Fruit fly (Drosophila melanogaster): ENCODE data around the gene LysP.

LysP gene

DNA sequence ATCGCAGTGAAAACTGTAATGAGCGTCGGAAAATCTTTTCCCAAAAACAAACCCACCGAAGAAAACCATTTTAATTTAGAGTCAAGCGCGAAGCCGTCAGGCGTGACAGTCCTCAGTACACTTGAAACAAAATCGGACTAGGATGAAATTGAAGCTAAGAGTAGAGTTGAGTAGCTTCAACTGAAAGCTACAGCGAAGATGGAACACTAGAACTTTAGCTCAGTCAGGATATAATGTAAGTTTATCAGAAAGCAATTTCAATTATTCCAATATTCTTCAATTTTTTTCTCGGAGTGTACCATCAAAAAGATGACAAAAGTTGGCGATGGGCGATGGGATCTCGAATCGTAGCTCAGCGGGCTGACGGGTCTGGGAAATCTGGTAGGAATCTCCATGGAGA lies 2.0 kb downstream of the LysP start (continued):
- 0 out of 2 replicates have a peak, but pooled peaks have one; percentile 17 for TF ChIP-seq CG32532 (GFP tag; IDR thresholded peaks at IDR 0.05)
- no peak for TF ChIP-seq CkIIα-i1 (GFP tag; IDR thresholded peaks at IDR 0.05)
- TF ChIP-seq CG17385 (GFP tag; optimal IDR thresholded peaks at IDR 0.05), result peak; percentile 32
- TF ChIP-seq emc (GFP tag; optimal IDR thresholded peaks at IDR 0.05), result no peak
- TF ChIP-seq MTF-1 (GFP tag; optimal IDR thresholded peaks at IDR 0.05; ENCODE audit: borderline replicate concordance), result no peak
- no peak for TF ChIP-seq sens-2 (GFP tag; IDR thresholded peaks at IDR 0.05)
- peak; percentile 64 for TF ChIP-seq Sox102F (GFP tag; optimal IDR thresholded peaks at IDR 0.05)
- TF ChIP-seq gro (GFP tag; optimal IDR thresholded peaks at IDR 0.05), result no peak
- TF ChIP-seq Neu2 (GFP tag; optimal IDR thresholded peaks at IDR 0.05; ENCODE audit: borderline replicate concordance), result no peak
- TF ChIP-seq oc (tag; optimal IDR thresholded peaks at IDR 0.05), result no peak
- no peak for TF ChIP-seq BtbVII (GFP tag; optimal IDR thresholded peaks at IDR 0.05)
- peak; percentile 15 for TF ChIP-seq CG15011 (GFP tag; optimal IDR thresholded peaks at IDR 0.05)
- TF ChIP-seq caup (GFP tag; optimal IDR thresholded peaks at IDR 0.05; ENCODE audit: severe bottlenecking), result no peak
- no peak for TF ChIP-seq wor (GFP tag; IDR thresholded peaks at IDR 0.05)
- no peak for TF ChIP-seq CG3726 (GFP tag; IDR thresholded peaks at IDR 0.05)
- TF ChIP-seq slp2 (GFP tag; optimal IDR thresholded peaks at IDR 0.05), result peak; percentile 10
- TF ChIP-seq CG1233 (GFP tag; optimal IDR thresholded peaks at IDR 0.05), result peak; percentile 6
- TF ChIP-seq CG13775 (GFP tag; optimal IDR thresholded peaks at IDR 0.05), result no peak
- no peak for TF ChIP-seq zf30C (GFP tag; optimal IDR thresholded peaks at IDR 0.05)
- no peak for TF ChIP-seq kah (GFP tag; optimal IDR thresholded peaks at IDR 0.05)
- TF ChIP-seq ken (GFP tag; IDR thresholded peaks at IDR 0.05), result no peak
- TF ChIP-seq Sry-β (GFP tag; optimal IDR thresholded peaks at IDR 0.05), result no peak
- no peak for TF ChIP-seq bowl (GFP tag; IDR thresholded peaks at IDR 0.05)
- TF ChIP-seq Nf-YC (tag; optimal IDR thresholded peaks at IDR 0.05), result no peak
- TF ChIP-seq gt (GFP tag; IDR thresholded peaks at IDR 0.05), result no peak
- no peak for TF ChIP-seq gfzf (GFP tag; optimal IDR thresholded peaks at IDR 0.05)
- TF ChIP-seq her (GFP tag; optimal IDR thresholded peaks at IDR 0.05), result no peak
- no peak for TF ChIP-seq zfh1 (GFP tag; IDR thresholded peaks at IDR 0.05)
- TF ChIP-seq CG16863 (GFP tag; optimal IDR thresholded peaks at IDR 0.05), result no peak
- TF ChIP-seq trem (tag; optimal IDR thresholded peaks at IDR 0.05), result peak; percentile 54
- TF ChIP-seq CG15514 (GFP tag; optimal IDR thresholded peaks at IDR 0.05), result no peak
- peak; percentile 18 for TF ChIP-seq bcd (GFP tag; optimal IDR thresholded peaks at IDR 0.05)
- no peak for TF ChIP-seq CG9817 (tag; optimal IDR thresholded peaks at IDR 0.05)
- peak; percentile 0 for TF ChIP-seq Sry-δ (GFP tag; optimal IDR thresholded peaks at IDR 0.05)
- TF ChIP-seq lilli (GFP tag; optimal IDR thresholded peaks at IDR 0.05), result no peak
- TF ChIP-seq CG10979 (tag; optimal IDR thresholded peaks at IDR 0.05), result peak; percentile 74
- no peak for TF ChIP-seq kay (GFP tag; optimal IDR thresholded peaks at IDR 0.05)
- TF ChIP-seq CG4360 (GFP tag; IDR thresholded peaks at IDR 0.05), result no peak
- TF ChIP-seq CG11085 (GFP tag; IDR thresholded peaks at IDR 0.05), result no peak
- TF ChIP-seq lov (optimal IDR thresholded peaks at IDR 0.05), result no peak
- no peak for TF ChIP-seq lov (GFP tag; IDR thresholded peaks at IDR 0.05)
- TF ChIP-seq CG11504 (tag; optimal IDR thresholded peaks at IDR 0.05), result peak; percentile 70
- no peak for TF ChIP-seq Lim3 (GFP tag; IDR thresholded peaks at IDR 0.05)
- 0 out of 2 replicates have a peak, but pooled peaks have one; percentile 18 for TF ChIP-seq CG14441 (GFP tag; IDR thresholded peaks at IDR 0.05)
- TF ChIP-seq danr (GFP tag; IDR thresholded peaks at IDR 0.05), result no peak
- TF ChIP-seq CG8089 (GFP tag; optimal IDR thresholded peaks at IDR 0.05), result no peak
- peak; percentile 10 for TF ChIP-seq gcm (GFP tag; optimal IDR thresholded peaks at IDR 0.05)
- TF ChIP-seq Hey (tag; optimal IDR thresholded peaks at IDR 0.05), result no peak
- TF ChIP-seq tin (GFP tag; optimal IDR thresholded peaks at IDR 0.05), result peak; percentile 53
- TF ChIP-seq CG14667 (GFP tag; IDR thresholded peaks at IDR 0.05), result no peak
- peak; percentile 69 for TF ChIP-seq Blimp-1 (GFP tag; optimal IDR thresholded peaks at IDR 0.05)
- no peak for TF ChIP-seq Bteb2 (GFP tag; optimal IDR thresholded peaks at IDR 0.05)
